Fruit fly (Drosophila melanogaster) whole organism, prepupa: ENCODE data around the gene CG5902.

Experiments used
- CG10631 ChIP-seq: fragments of 200-800 bp; sonication (Bioruptor generic); optimal IDR thresholded peaks from 2 replicates; lab custom pipeline; 2016; ENCODE audit warnings: missing biosample characterization, missing genetic modification characterization
- CG32006 ChIP-seq: fragments of 200-800 bp; sonication (Bioruptor generic); optimal IDR thresholded peaks from 3 replicates; lab custom pipeline; 2017; ENCODE audit warnings: missing biosample characterization, mild to moderate bottlenecking, missing genetic modification characterization
- CG6854 ChIP-seq: fragments of 200-800 bp; sonication (Bioruptor generic); optimal IDR thresholded peaks from 2 replicates; lab custom pipeline; 2017; ENCODE audit warnings: missing biosample characterization, mild to moderate bottlenecking, missing genetic modification characterization
- Eip78C ChIP-seq: fragments of 200-800 bp; sonication (Bioruptor generic); peaks from one replicate; lab custom pipeline; 2016; ENCODE audit warnings: missing biosample characterization, missing genetic modification characterization

DNA sequence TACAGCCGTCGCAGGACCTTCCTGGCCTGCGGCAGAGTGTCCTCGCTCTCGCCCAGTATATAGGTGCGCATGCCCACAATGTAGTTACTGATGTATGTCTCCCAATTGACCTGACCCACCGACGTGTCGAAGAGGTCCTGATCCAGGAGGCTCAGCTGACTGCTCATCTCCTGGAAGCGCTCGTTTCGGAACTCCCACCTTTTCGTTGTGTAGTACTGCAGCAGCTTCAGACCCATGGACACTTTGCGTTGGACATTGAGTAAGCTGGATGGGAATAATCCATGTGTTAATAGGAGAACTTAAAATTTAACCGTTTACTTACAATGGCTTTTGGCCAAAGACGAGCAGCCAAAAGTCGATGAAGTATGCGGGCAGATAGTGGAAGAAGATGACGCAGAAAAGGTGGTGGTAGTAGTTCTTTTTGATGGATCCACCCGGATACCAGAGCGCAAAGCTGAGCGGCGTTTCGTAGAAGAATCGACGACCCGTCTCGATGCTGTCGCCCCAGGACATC lies 42.5 kb upstream of the CG5902 start:
- TF ChIP-seq CG32006 (GFP tag; lab: Kevin White, UChicago) (no peak), CG6854 (GFP tag; lab: Kevin White, UChicago) (no peak), Eip78C (no peak), CG10631 (GFP tag; lab: Kevin White, UChicago) (no peak)
